Fruit fly (Drosophila melanogaster) whole organism, embryonic: ENCODE measurements around the gene Cpsf5.

Experiments used
- ATbp ChIP-seq: fragments of 200-800 bp; sonication (Bioruptor generic); optimal IDR thresholded peaks from 2 replicates; lab custom pipeline; 2017; ENCODE audit warnings: missing biosample characterization, mild to moderate bottlenecking, missing genetic modification characterization, missing genetic modification reagents
- CG10431 ChIP-seq: fragments of 200-800 bp; sonication (Bioruptor generic); optimal IDR thresholded peaks from 3 replicates; lab custom pipeline; 2018; ENCODE audit warnings: missing biosample characterization, mild to moderate bottlenecking, missing genetic modification characterization
- CG12744 ChIP-seq: fragments of 200-800 bp; sonication (Bioruptor generic); optimal IDR thresholded peaks from 2 replicates; lab custom pipeline; 2016; ENCODE audit warnings: missing biosample characterization, missing genetic modification characterization
- CG12769 ChIP-seq: fragments of 200-800 bp; sonication (Bioruptor generic); optimal IDR thresholded peaks from 2 replicates; lab custom pipeline; 2019; ENCODE audit warnings: missing biosample characterization, mild to moderate bottlenecking, missing genetic modification characterization, moderate library complexity
- CG13775 ChIP-seq: fragments of 200-800 bp; sonication (Bioruptor generic); optimal IDR thresholded peaks from 3 replicates; lab custom pipeline; 2017; ENCODE audit warnings: missing biosample characterization, mild to moderate bottlenecking, missing genetic modification characterization
- CG14710 ChIP-seq: fragments of 200-800 bp; sonication (Bioruptor generic); optimal IDR thresholded peaks from 3 replicates; lab custom pipeline; 2019; ENCODE audit warnings: missing biosample characterization, mild to moderate bottlenecking, missing genetic modification characterization, moderate library complexity
- CG14965 ChIP-seq: fragments of 200-800 bp; sonication (Bioruptor generic); optimal IDR thresholded peaks from 2 replicates; lab custom pipeline; 2016; ENCODE audit warnings: missing biosample characterization, missing genetic modification characterization, borderline replicate concordance
- CG15696 ChIP-seq: fragments of 200-800 bp; sonication (Bioruptor generic); optimal IDR thresholded peaks from 2 replicates; lab custom pipeline; 2019; ENCODE audit warnings: missing biosample characterization, mild to moderate bottlenecking, missing genetic modification characterization, moderate library complexity
- CG16779 ChIP-seq: fragments of 200-800 bp; sonication (Bioruptor generic); IDR thresholded peaks from 2 replicates; pipeline ENCODE4 v1.3.6; 2022; ENCODE audit warnings: missing biosample characterization, missing genetic modification characterization
- CG17829 ChIP-seq: fragments of 200-800 bp; optimal IDR thresholded peaks from 2 replicates; lab custom pipeline; 2019; ENCODE audit warnings: missing biosample characterization, mild to moderate bottlenecking, missing genetic modification characterization, moderate library complexity
- CG18262 ChIP-seq: fragments of 200-800 bp; optimal IDR thresholded peaks from 3 replicates; lab custom pipeline; 2019; ENCODE audit warnings: missing biosample characterization, mild to moderate bottlenecking, missing genetic modification characterization, moderate library complexity
- CG18599 ChIP-seq: fragments of 200-800 bp; sonication (Bioruptor generic); optimal IDR thresholded peaks from 3 replicates; lab custom pipeline; 2017; ENCODE audit warnings: missing biosample characterization, missing genetic modification characterization, mild to moderate bottlenecking, moderate library complexity, missing genetic modification reagents
- CG32772 ChIP-seq: fragments of 200-800 bp; sonication (Bioruptor generic); IDR thresholded peaks from 2 replicates; pipeline ENCODE4 v1.3.6; 2022; ENCODE audit warnings: missing biosample characterization, missing genetic modification characterization
- CG34376 ChIP-seq: fragments of 200-800 bp; sonication (Bioruptor generic); optimal IDR thresholded peaks from 2 replicates; lab custom pipeline; 2018; ENCODE audit warnings: missing biosample characterization, mild to moderate bottlenecking, missing genetic modification characterization
- CG42726 ChIP-seq: fragments of 200-800 bp; sonication (Bioruptor generic); IDR thresholded peaks from 2 replicates; pipeline ENCODE4 v1.3.6; 2022; ENCODE audit warnings: missing biosample characterization, missing genetic modification characterization; ENCODE audit not compliant: partially characterized antibody
- CG4328 ChIP-seq: fragments of 200-800 bp; sonication (Bioruptor generic); optimal IDR thresholded peaks from 3 replicates; lab custom pipeline; 2017; ENCODE audit warnings: missing biosample characterization, missing genetic modification reagents, missing genetic modification characterization
- CG5245 ChIP-seq: fragments of 200-800 bp; sonication (Bioruptor generic); optimal IDR thresholded peaks from 3 replicates; lab custom pipeline; 2016; ENCODE audit warnings: missing biosample characterization, missing genetic modification characterization
- CG6689 ChIP-seq: fragments of 200-800 bp; sonication (Bioruptor generic); IDR thresholded peaks from 2 replicates; pipeline ENCODE4 v1.3.6; 2022; ENCODE audit warnings: missing biosample characterization, missing genetic modification characterization
- CG7963 ChIP-seq: fragments of 200-800 bp; sonication (Bioruptor generic); IDR thresholded peaks from 3 replicates; pipeline ENCODE4 v1.3.6; 2022; ENCODE audit warnings: missing biosample characterization, missing genetic modification characterization; ENCODE audit not compliant: partially characterized antibody
- CG8924 ChIP-seq: fragments of 200-800 bp; optimal IDR thresholded peaks from 3 replicates; lab custom pipeline; 2019; ENCODE audit warnings: missing biosample characterization, mild to moderate bottlenecking, missing genetic modification characterization, moderate library complexity
- CG9797 ChIP-seq: fragments of 200-800 bp; sonication (Bioruptor generic); optimal IDR thresholded peaks from 3 replicates; lab custom pipeline; 2018; ENCODE audit warnings: missing biosample characterization, mild to moderate bottlenecking, missing genetic modification characterization
- Doc3 ChIP-seq: fragments of 200-800 bp; sonication (Bioruptor generic); IDR thresholded peaks from 3 replicates; pipeline ENCODE4 v1.3.6; 2022; ENCODE audit warnings: missing biosample characterization, missing genetic modification characterization; ENCODE audit not compliant: partially characterized antibody
- GATAe ChIP-seq: fragments of 200-800 bp; sonication (Bioruptor generic); conservative IDR thresholded peaks from 2 replicates; pipeline ENCODE4 v1.3.6; 2022; ENCODE audit warnings: missing biosample characterization, missing genetic modification characterization
- Hmx ChIP-seq: fragments of 200-800 bp; sonication (Bioruptor generic); optimal IDR thresholded peaks from 2 replicates; lab custom pipeline; 2016; ENCODE audit warnings: missing biosample characterization, missing genetic modification characterization
- Hr51 ChIP-seq, 2 experiments: fragments of 200-800 bp; sonication (Bioruptor generic); optimal IDR thresholded peaks; 2 replicates in 1 of 2; 3 replicates in 1 of 2; lab custom pipeline; 2016 to 2018; ENCODE audit warnings: missing biosample characterization in 2 of 2, missing genetic modification characterization in 2 of 2, mild to moderate bottlenecking in 1 of 2, moderate library complexity in 1 of 2
- Med ChIP-seq: fragments of 200-800 bp; sonication (Bioruptor generic); peaks from one replicate; lab custom pipeline; 2016; ENCODE audit warnings: missing biosample characterization, missing genetic modification characterization, mild to moderate bottlenecking, inconsistent platforms, moderate library complexity
- Sry-δ ChIP-seq: fragments of 200-800 bp; sonication (Bioruptor generic); optimal IDR thresholded peaks from 2 replicates; lab custom pipeline; 2016; ENCODE audit warnings: missing biosample characterization, missing genetic modification characterization
- bigmax ChIP-seq: fragments of 200-800 bp; sonication (Bioruptor generic); optimal IDR thresholded peaks from 2 replicates; lab custom pipeline; 2018; ENCODE audit warnings: missing biosample characterization, mild to moderate bottlenecking, missing genetic modification characterization
- cad ChIP-seq: fragments of >200 bp; optimal IDR thresholded peaks from 2 replicates; lab custom pipeline; 2017; ENCODE audit warnings: missing biosample characterization, missing genetic modification characterization
- cg ChIP-seq: fragments of 200-800 bp; sonication (Bioruptor generic); optimal IDR thresholded peaks from 3 replicates; lab custom pipeline; 2019; ENCODE audit warnings: missing biosample characterization, mild to moderate bottlenecking, missing genetic modification characterization, moderate library complexity
- corto ChIP-seq: fragments of 200-800 bp; sonication (Bioruptor generic); optimal IDR thresholded peaks from 2 replicates; lab custom pipeline; 2016; ENCODE audit warnings: missing biosample characterization, mild to moderate bottlenecking, missing genetic modification characterization, moderate library complexity
- dan ChIP-seq: fragments of 200-800 bp; sonication (Bioruptor generic); IDR thresholded peaks from 2 replicates; pipeline ENCODE4 v1.3.6; 2022; ENCODE audit warnings: missing biosample characterization, missing genetic modification characterization
- dmrt11E ChIP-seq: fragments of 200-800 bp; sonication (Bioruptor generic); optimal IDR thresholded peaks from 3 replicates; lab custom pipeline; 2018; ENCODE audit warnings: missing biosample characterization, mild to moderate bottlenecking, missing genetic modification characterization, moderate library complexity
- en ChIP-seq: fragments of 200-800 bp; sonication (Bioruptor generic); optimal IDR thresholded peaks from 2 replicates; lab custom pipeline; 2016; ENCODE audit warnings: missing biosample characterization, missing genetic modification characterization
- fd3F ChIP-seq: fragments of 200-800 bp; sonication (Bioruptor generic); optimal IDR thresholded peaks from 2 replicates; lab custom pipeline; 2018; ENCODE audit warnings: missing biosample characterization, mild to moderate bottlenecking, missing genetic modification characterization, moderate library complexity
- gcm ChIP-seq: fragments of 200-800 bp; sonication (Bioruptor generic); optimal IDR thresholded peaks from 2 replicates; lab custom pipeline; 2019; ENCODE audit warnings: missing biosample characterization, mild to moderate bottlenecking, missing genetic modification characterization, moderate library complexity
- h ChIP-seq: fragments of >200 bp; optimal IDR thresholded peaks from 2 replicates; lab custom pipeline; 2017
- kay ChIP-seq: fragments of 200-800 bp; sonication (Bioruptor generic); optimal IDR thresholded peaks from 2 replicates; lab custom pipeline; 2016; ENCODE audit warnings: missing biosample characterization, missing genetic modification characterization
- ken ChIP-seq: fragments of 200-800 bp; sonication (Bioruptor generic); IDR thresholded peaks from 3 replicates; pipeline ENCODE4 v1.3.6; 2022; ENCODE audit warnings: missing biosample characterization, missing genetic modification characterization
- nom ChIP-seq: fragments of 200-800 bp; sonication (Bioruptor generic); optimal IDR thresholded peaks from 2 replicates; lab custom pipeline; 2017; ENCODE audit warnings: missing biosample characterization, missing genetic modification characterization, mild to moderate bottlenecking, moderate library complexity, missing genetic modification reagents
- odd ChIP-seq: fragments of 200-800 bp; sonication (Bioruptor generic); optimal IDR thresholded peaks from 2 replicates; lab custom pipeline; 2017; ENCODE audit warnings: missing biosample characterization, mild to moderate bottlenecking, missing genetic modification characterization
- phol ChIP-seq: fragments of 200-800 bp; sonication (Bioruptor generic); optimal IDR thresholded peaks from 3 replicates; lab custom pipeline; 2018; ENCODE audit warnings: missing biosample characterization, mild to moderate bottlenecking, missing genetic modification characterization, moderate library complexity
- pros ChIP-seq: fragments of 200-800 bp; sonication (Bioruptor generic); optimal IDR thresholded peaks from 3 replicates; lab custom pipeline; 2019; ENCODE audit warnings: missing biosample characterization, mild to moderate bottlenecking, missing genetic modification characterization, moderate library complexity
- pzg ChIP-seq: fragments of 200-800 bp; sonication (Bioruptor generic); optimal IDR thresholded peaks from 3 replicates; lab custom pipeline; 2018; ENCODE audit warnings: missing biosample characterization, mild to moderate bottlenecking, missing genetic modification characterization, moderate library complexity
- row ChIP-seq: fragments of 200-800 bp; sonication (Bioruptor generic); IDR thresholded peaks from 3 replicates; pipeline ENCODE4 v1.3.6; 2022; ENCODE audit warnings: missing biosample characterization, missing genetic modification characterization
- sqz ChIP-seq: fragments of 200-800 bp; sonication (Bioruptor generic); optimal IDR thresholded peaks from 3 replicates; lab custom pipeline; 2018; ENCODE audit warnings: missing biosample characterization, mild to moderate bottlenecking, missing genetic modification characterization
- stwl ChIP-seq: fragments of 200-800 bp; sonication (Bioruptor generic); optimal IDR thresholded peaks from 3 replicates; lab custom pipeline; 2018; ENCODE audit warnings: missing biosample characterization, mild to moderate bottlenecking, missing genetic modification characterization, moderate library complexity
- tna ChIP-seq: fragments of 200-800 bp; sonication (Bioruptor generic); IDR thresholded peaks from 2 replicates; pipeline ENCODE4 v1.3.6; 2022; ENCODE audit warnings: missing biosample characterization, missing genetic modification characterization; ENCODE audit not compliant: partially characterized antibody
- zfh2 ChIP-seq: fragments of 200-800 bp; sonication (Bioruptor generic); optimal IDR thresholded peaks from 2 replicates; lab custom pipeline; 2016; ENCODE audit warnings: missing biosample characterization, missing genetic modification characterization

Gene Cpsf5

DNA sequence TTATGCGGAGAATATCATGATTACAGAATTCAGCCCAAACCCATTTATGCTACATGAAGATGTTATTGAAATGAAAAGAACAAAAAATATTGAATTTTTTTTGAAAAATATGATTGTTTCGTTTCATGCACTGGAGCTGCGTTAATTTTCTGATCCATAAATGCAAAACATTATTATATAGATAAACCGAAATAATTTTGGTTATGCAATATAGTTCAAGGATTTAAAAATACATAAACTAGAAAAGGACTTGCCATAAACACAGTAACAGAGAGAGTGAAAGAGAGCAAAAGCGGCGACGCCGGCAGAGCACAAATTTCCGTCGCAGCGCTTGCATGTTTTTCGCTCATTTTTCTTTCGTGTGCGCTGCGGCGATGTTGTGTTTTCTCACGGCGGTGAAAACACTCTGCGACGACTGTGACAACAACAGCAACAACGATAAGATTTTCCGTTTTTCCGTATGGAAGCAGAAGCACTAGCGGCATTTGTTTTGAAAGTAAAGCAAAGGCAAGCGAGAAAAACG, 51.5 kb downstream of the Cpsf5 start (continued):
- TF ChIP-seq CG16779 (GFP tag; lab: Robert Waterston, UW) = no peak
- peak; percentile 71 for TF ChIP-seq en (GFP tag; lab: Kevin White, UChicago)
- peak; percentile 90 for TF ChIP-seq CG15696 (tag; lab: Kevin White, UChicago)
- peak; percentile 94 for TF ChIP-seq dmrt11E
- no peak for TF ChIP-seq GATAe (GFP tag; lab: Robert Waterston, UW)
- peak; percentile 97 for TF ChIP-seq CG18262 (tag; lab: Kevin White, UChicago)
- TF ChIP-seq stwl = peak; percentile 12
- TF ChIP-seq dan = no peak
- peak; percentile 77 for TF ChIP-seq nom (GFP tag; lab: Kevin White, UChicago)
- TF ChIP-seq row (GFP tag; lab: Robert Waterston, UW) = peak; percentile 96
- TF ChIP-seq gcm (GFP tag; lab: Kevin White, UChicago) = peak; percentile 95
- TF ChIP-seq CG42726 (GFP tag; lab: Robert Waterston, UW) = no peak; the same call in 1 of the 2 replicates
- peak; percentile 93 for TF ChIP-seq CG18599 (GFP tag; lab: Kevin White, UChicago)
- TF ChIP-seq CG14965 (GFP tag; lab: Kevin White, UChicago) = peak; percentile 47
- TF ChIP-seq Med (GFP tag; lab: Kevin White, UChicago) = peak; percentile 87
- TF ChIP-seq pros = peak; percentile 75
- peak; percentile 90 for TF ChIP-seq ATbp (GFP tag; lab: Kevin White, UChicago)
- TF ChIP-seq Sry-δ (GFP tag; lab: Kevin White, UChicago) = peak; percentile 15
- TF ChIP-seq Hmx = peak; percentile 69
- TF ChIP-seq CG6689 (GFP tag; lab: Robert Waterston, UW) = peak; percentile 82
- TF ChIP-seq CG4328 (GFP tag; lab: Kevin White, UChicago) = peak; percentile 88
- TF ChIP-seq phol (tag; lab: Kevin White, UChicago) = peak; percentile 98
- peak; percentile 75 for TF ChIP-seq kay (GFP tag; lab: Kevin White, UChicago)
- no peak for TF ChIP-seq tna (GFP tag; lab: Robert Waterston, UW)
- TF ChIP-seq pzg (GFP tag; lab: Kevin White, UChicago) = no peak
- peak; percentile 58 for TF ChIP-seq zfh2 (GFP tag; lab: Kevin White, UChicago)
- peak; percentile 52 for TF ChIP-seq CG12769
- peak; percentile 48 for TF ChIP-seq CG5245
- TF ChIP-seq sqz (GFP tag; lab: Kevin White, UChicago) = peak; percentile 84
- TF ChIP-seq odd (GFP tag; lab: Kevin White, UChicago) = peak; percentile 91
- TF ChIP-seq bigmax (GFP tag; lab: Kevin White, UChicago) = no peak
- TF ChIP-seq CG13775 = peak; percentile 90
- TF ChIP-seq Hr51 (GFP tag; optimal IDR thresholded peaks at IDR 0.05; lab: Kevin White, UChicago) = peak; percentile 46 to 93
- no peak for TF ChIP-seq cg (GFP tag; lab: Kevin White, UChicago)
- peak; percentile 40; the same call in 1 of the 2 replicates for TF ChIP-seq CG32772 (GFP tag; lab: Robert Waterston, UW)
- TF ChIP-seq corto (GFP tag; lab: Kevin White, UChicago) = peak; percentile 56
- peak; percentile 43; the same call in 1 of the 3 replicates for TF ChIP-seq ken (GFP tag; lab: Robert Waterston, UW)
- peak; percentile 79 for TF ChIP-seq CG10431 (GFP tag; lab: Kevin White, UChicago)
- TF ChIP-seq CG14710 (tag; lab: Kevin White, UChicago) = peak; percentile 93
- peak; percentile 76 for TF ChIP-seq fd3F (GFP tag; lab: Kevin White, UChicago)
- TF ChIP-seq CG8924 (tag; lab: Kevin White, UChicago) = peak; percentile 96
- peak; percentile 77 for TF ChIP-seq CG12744
- peak; percentile 92 for TF ChIP-seq CG17829 (tag; lab: Kevin White, UChicago)
- TF ChIP-seq CG7963 (GFP tag; lab: Robert Waterston, UW) = no peak
- peak; percentile 4 for TF ChIP-seq CG9797 (GFP tag; lab: Kevin White, UChicago)
- TF ChIP-seq cad = no peak
- TF ChIP-seq CG34376 (GFP tag; lab: Kevin White, UChicago) = peak; percentile 93
- TF ChIP-seq Doc3 (GFP tag; lab: Robert Waterston, UW) = no peak; the same call in 2 of the 3 replicates
- no peak for TF ChIP-seq h (lab: Kevin White, UChicago)
